Worm (Caenorhabditis elegans): Measurements from ENCODE around the gene coq-6.

coq-6 gene

DNA sequence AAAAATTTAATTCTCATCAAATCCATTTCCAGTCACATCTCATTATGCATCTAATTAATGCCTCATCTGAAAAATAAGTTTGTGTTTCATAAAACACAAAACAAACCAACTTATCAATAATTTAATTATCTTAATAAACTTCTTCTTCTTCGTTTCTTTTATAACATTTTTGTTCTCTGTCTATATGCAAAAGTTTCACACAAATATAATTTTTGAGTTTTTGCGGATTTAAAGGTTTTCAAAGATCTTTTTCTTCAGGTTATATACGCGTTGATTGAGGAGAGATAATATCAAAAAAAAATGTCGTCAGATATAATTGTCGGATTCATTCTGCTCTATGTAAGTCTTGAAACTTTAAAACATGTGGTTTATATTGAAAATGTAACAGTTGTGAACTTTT is 13.1 kb downstream of the coq-6 start, which contains the start of gene srx-47 (continued):
- TF ChIP-seq lin-38 (GFP tag; IDR thresholded peaks at IDR 0.05) (no peak), ceh-28 (tag; optimal IDR thresholded peaks at IDR 0.05) (no peak), ceh-20 (GFP tag; IDR thresholded peaks at IDR 0.05) (no peak), nhr-237 (tag; optimal IDR thresholded peaks at IDR 0.05) (no peak)

DNA sequence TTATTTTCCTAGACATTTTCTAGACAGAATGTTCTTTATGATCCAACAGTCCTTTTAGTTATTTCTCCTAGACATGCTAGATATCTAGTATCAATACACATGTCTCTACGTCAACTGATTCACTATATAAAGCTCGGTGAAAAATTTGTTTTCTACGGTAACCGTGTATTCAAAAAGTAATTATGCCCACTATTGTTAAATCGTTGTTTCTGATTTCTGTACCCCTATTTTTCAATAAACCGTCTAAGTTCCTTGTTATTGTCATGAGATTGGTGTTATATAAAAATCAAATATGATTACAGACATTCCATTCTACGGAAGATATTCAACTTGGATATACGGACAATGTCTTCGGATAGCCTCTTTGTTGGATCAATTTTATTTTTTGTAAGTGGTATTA is 16.4 kb downstream of the coq-6 start, which contains the start of gene srx-46:
TSS of gene srx-46 (plus strand) at position 301 of the 400 bp plus-strand sequence.
- TF ChIP-seq unc-62 (GFP tag; optimal IDR thresholded peaks at IDR 0.05 in 1 of 2): no peak
- TF ChIP-seq unc-62 (tag; optimal IDR thresholded peaks at IDR 0.05): no peak
- TF ChIP-seq cey-2 (tag; optimal IDR thresholded peaks at IDR 0.05; ENCODE audit: borderline replicate concordance, insufficient read depth): no peak
- TF ChIP-seq fos-1 (tag; optimal IDR thresholded peaks at IDR 0.05): no peak

DNA sequence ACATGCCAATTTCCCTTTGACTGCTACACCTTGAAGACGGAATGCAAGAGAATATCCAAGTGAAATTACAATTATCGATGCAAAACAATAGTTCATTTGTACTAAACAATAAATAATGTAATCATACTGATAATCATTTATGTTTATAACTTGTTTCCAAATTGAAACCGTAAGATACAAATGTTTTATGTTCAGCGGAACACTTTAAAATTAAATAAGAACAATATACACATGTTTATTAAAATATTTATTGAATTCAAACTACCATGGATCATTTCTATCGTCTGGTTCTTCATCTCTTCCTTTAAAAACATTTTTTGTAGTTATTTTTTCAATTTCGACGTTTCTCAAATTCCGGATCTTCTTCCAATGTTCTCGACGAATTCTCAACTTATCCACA is 18.8 kb downstream of the coq-6 start, which contains the start of gene ttr-40:
TSS of gene ttr-40 (minus strand) at position 101 of the 400 bp plus-strand sequence.
- TF ChIP-seq T26A8.4 (GFP tag; IDR thresholded peaks at IDR 0.05) (no peak), spr-3 (GFP tag; optimal IDR thresholded peaks at IDR 0.05) (no peak), rbr-2 (tag; optimal IDR thresholded peaks at IDR 0.05) (no peak), dmd-9 (GFP tag; IDR thresholded peaks at IDR 0.05) (no peak), attf-4 (tag; optimal IDR thresholded peaks at IDR 0.05) (no peak), ceh-28 (tag; optimal IDR thresholded peaks at IDR 0.05) (no peak), skn-1 (tag; optimal IDR thresholded peaks at IDR 0.05) (no peak), nhr-6 (tag; optimal IDR thresholded peaks at IDR 0.05) (no peak), set-16 (GFP tag; IDR thresholded peaks at IDR 0.05) (no peak), php-3 (GFP tag; IDR thresholded peaks at IDR 0.05) (no peak), F26F4.8 (GFP tag; conservative IDR thresholded peaks at IDR 0.05) (no peak), dpl-1 (GFP tag; optimal IDR thresholded peaks at IDR 0.05) (no peak)

DNA sequence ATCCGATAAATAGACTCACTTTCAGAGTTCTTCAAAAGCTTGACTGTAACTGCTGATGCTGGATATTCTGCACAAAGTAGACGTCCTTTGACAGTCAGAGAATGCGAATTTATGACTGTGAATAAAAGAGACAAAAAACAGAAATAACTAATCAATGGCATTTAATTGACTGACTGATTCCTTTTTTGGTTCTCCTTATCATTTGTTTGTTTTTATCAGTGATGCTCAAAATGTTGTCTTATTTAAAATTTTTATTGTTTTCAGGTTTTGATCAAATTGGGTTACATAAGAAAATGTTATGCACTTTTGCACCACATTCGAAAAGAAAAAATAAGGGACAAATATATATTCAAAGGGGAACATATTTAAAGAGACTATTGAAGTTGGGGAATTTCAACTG is 19.8 kb downstream of the coq-6 start, which contains the start of gene ttr-49:
TSS of gene ttr-49 (minus strand) at position 171 of the 400 bp plus-strand sequence.
- TF ChIP-seq ctbp-1 (GFP tag; IDR thresholded peaks at IDR 0.05) (no peak), mep-1 (tag; optimal IDR thresholded peaks at IDR 0.05) (no peak), dmd-8 (GFP tag; IDR thresholded peaks at IDR 0.05) (no peak), ces-1 (GFP tag; optimal IDR thresholded peaks at IDR 0.05) (no peak), ztf-11 (tag; optimal IDR thresholded peaks at IDR 0.05) (no peak), pqm-1 (tag; optimal IDR thresholded peaks at IDR 0.05) (peak; percentile 30), dmd-6 (GFP tag; IDR thresholded peaks at IDR 0.05) (0 out of 2 replicates have a peak, but pooled peaks have one; percentile 22), snpc-1.2 (GFP tag; IDR thresholded peaks at IDR 0.05) (no peak), madf-5 (GFP tag; IDR thresholded peaks at IDR 0.05) (no peak), daf-16 (GFP tag; optimal IDR thresholded peaks at IDR 0.05) (no peak), daf-16 (tag; optimal IDR thresholded peaks at IDR 0.05) (peak; percentile 73), dve-1 (tag; optimal IDR thresholded peaks at IDR 0.05; ENCODE audit: insufficient read depth) (peak; percentile 27), F49E8.2 (tag; optimal IDR thresholded peaks at IDR 0.05; ENCODE audit: borderline replicate concordance) (no peak)

DNA sequence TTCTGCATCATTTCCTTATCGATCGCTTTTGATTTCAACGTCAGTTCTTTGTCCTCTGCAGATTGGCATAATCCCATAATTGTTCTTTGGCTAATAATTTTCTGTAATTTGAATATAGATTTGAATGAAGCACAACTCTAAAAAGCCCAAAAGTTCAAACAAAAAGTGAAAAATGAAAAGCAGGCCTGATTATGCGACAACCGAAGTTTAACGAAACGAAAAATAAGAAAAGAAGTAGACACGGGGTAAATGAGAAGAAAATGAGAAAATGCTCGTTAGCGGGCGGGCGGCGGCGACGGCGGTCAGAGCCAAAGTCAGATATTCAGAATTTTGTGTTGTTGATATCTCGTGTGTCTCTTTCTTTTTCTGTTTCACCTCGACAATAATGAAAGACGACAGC is 23.1 kb downstream of the coq-6 start, which contains the start of gene gpa-3:
TSS of gene gpa-3 (minus strand) at position 101 of the 400 bp plus-strand sequence.
- TF ChIP-seq unc-62 (GFP tag; optimal IDR thresholded peaks at IDR 0.05 in 1 of 2) (peak in 1 of 2 experiments; percentile 68), unc-62 (tag; optimal IDR thresholded peaks at IDR 0.05) (no peak), Y75B8A.6 (GFP tag; IDR thresholded peaks at IDR 0.05) (no peak), R02D3.7 (tag; optimal IDR thresholded peaks at IDR 0.05) (no peak), nhr-48 (tag; optimal IDR thresholded peaks at IDR 0.05) (no peak), nhr-41 (GFP tag; IDR thresholded peaks at IDR 0.05) (no peak), attf-4 (tag; optimal IDR thresholded peaks at IDR 0.05) (no peak), lin-15B (tag; optimal IDR thresholded peaks at IDR 0.05) (no peak), lir-3 (tag; optimal IDR thresholded peaks at IDR 0.05) (no peak)

Measured in whole organism, L4 larva.